Worm (Caenorhabditis elegans) whole organism, L3 larva: Measurements from ENCODE around the gene glb-34.

ENCODE experiments used
- ZK546.5 ChIP-seq: sonication (generic microtip); optimal IDR thresholded peaks from 2 replicates; lab custom pipeline; 2017; ENCODE audit warnings: missing biosample characterization, missing genetic modification characterization
- pqm-1 ChIP-seq: fragments of 150-350 bp; optimal IDR thresholded peaks from 2 replicates; lab custom pipeline; 2017; ENCODE audit warnings: missing biosample characterization, missing genetic modification characterization, inconsistent platforms

ce11 chrIV:14559267-14559666 is 13.2 kb downstream of the glb-34 start:
- TF ChIP-seq ZK546.5 (tag; lab: Kevin White, UChicago) (no peak), pqm-1 (tag; lab: Kevin White, UChicago) (peak; percentile 57)
